Worm (Caenorhabditis elegans) whole organism, L4 larva: ENCODE measurements around the gene fndc-1.
"Not testable (repeated sequence)": the region's sequence is repeated elsewhere in the genome, so short reads cannot be mapped to it uniquely, and the experiment has no call there.

ENCODE experiments used
- ama-1 ChIP-seq: fragments of 150-350 bp; optimal IDR thresholded peaks from 2 replicates; lab custom pipeline; 2014; ENCODE audit warnings: inconsistent platforms, mixed read lengths
- arid-1 ChIP-seq: fragments of 200-800 bp; sonication (Bioruptor generic); conservative IDR thresholded peaks from 2 replicates; pipeline ENCODE4 v1.3.6; 2022; ENCODE audit warnings: missing genetic modification reagents, missing genetic modification characterization, missing compliant biosample characterization
- ceh-28 ChIP-seq: fragments of 150-350 bp; optimal IDR thresholded peaks from 2 replicates; lab custom pipeline; 2014; ENCODE audit warnings: missing biosample characterization, missing genetic modification reagents, missing genetic modification characterization
- fos-1 ChIP-seq: fragments of 150-350 bp; optimal IDR thresholded peaks from 2 replicates; lab custom pipeline; 2014; ENCODE audit warnings: missing biosample characterization, missing genetic modification characterization
- gei-8 ChIP-seq: fragments of 200-800 bp; sonication (Bioruptor generic); optimal IDR thresholded peaks from 2 replicates; lab custom pipeline; 2018; ENCODE audit warnings: mild to moderate bottlenecking, missing genetic modification characterization, missing compliant biosample characterization
- nhr-237 ChIP-seq: sonication (generic microtip); optimal IDR thresholded peaks from 2 replicates; lab custom pipeline; 2017; ENCODE audit warnings: missing biosample characterization, missing genetic modification characterization
- pqm-1 ChIP-seq: sonication (generic microtip); optimal IDR thresholded peaks from 2 replicates; lab custom pipeline; 2017; ENCODE audit warnings: missing biosample characterization, missing genetic modification characterization
- unc-62 ChIP-seq, 3 experiments: fragments of 150-350 bp in 1 of 3; sonication (generic microtip); optimal IDR thresholded peaks in 2 of 3; peaks in 1 of 3; 1 replicate in 1 of 3; 2 replicates in 2 of 3; lab custom pipeline; 2014 to 2017; ENCODE audit warnings: missing biosample characterization in 3 of 3, missing genetic modification characterization in 3 of 3, missing genetic modification reagents in 3 of 3, missing genotype in 1 of 3

DNA sequence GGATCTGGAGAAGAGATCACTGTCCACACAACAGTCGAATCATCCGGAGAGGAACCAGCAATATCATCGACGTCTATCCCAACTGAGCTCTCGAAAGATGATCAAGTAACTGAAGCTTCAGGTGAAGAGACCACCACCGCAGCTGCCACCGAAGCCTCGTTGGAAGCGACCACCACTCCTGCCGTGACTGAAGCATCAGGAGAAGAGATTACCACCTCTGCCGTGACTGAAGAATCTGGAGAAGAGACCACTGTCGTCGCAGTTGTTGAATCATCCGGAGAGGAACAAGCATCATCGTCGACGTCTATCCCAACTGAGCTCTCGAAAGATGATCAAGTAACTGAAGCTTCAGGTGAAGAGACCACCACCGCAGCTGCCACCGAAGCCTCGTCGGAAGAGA, 25.5 kb downstream of the fndc-1 start:
- not testable (repeated sequence) for TF ChIP-seq ceh-28; arid-1; fos-1 (tag; lab: Kevin White, UChicago); gei-8 (GFP tag; lab: Kevin White, UChicago); ama-1 (lab: Kevin White, UChicago); nhr-237; pqm-1 (tag; lab: Kevin White, UChicago); unc-62 (GFP tag; optimal IDR thresholded peaks at IDR 0.05 in 1 of 2; lab: Kevin White, UChicago); unc-62 (tag; optimal IDR thresholded peaks at IDR 0.05; lab: Kevin White, UChicago)
